Fruit fly (Drosophila melanogaster): ENCODE measurements around the gene CG46320.

dm6 chr3L:5655751-5656276 is 8.1 kb upstream of the CG46320 start:
- TF ChIP-seq jim (GFP tag; optimal IDR thresholded peaks at IDR 0.05) (no peak), Vsx2 (GFP tag; optimal IDR thresholded peaks at IDR 0.05; ENCODE audit: partially characterized antibody) (no peak), fru (GFP tag; optimal IDR thresholded peaks at IDR 0.05) (no peak), dsf (GFP tag; optimal IDR thresholded peaks at IDR 0.05; ENCODE audit: borderline replicate concordance) (no peak), h (GFP tag; optimal IDR thresholded peaks at IDR 0.05) (no peak), Dif (GFP tag; optimal IDR thresholded peaks at IDR 0.05; ENCODE audit: partially characterized antibody) (no peak), psq (GFP tag; optimal IDR thresholded peaks at IDR 0.05) (no peak), N (GFP tag; optimal IDR thresholded peaks at IDR 0.05) (no peak), Myc (optimal IDR thresholded peaks at IDR 0.05) (no peak), Jra (GFP tag; optimal IDR thresholded peaks at IDR 0.05) (no peak), OdsH (GFP tag; optimal IDR thresholded peaks at IDR 0.05) (no peak), woc (GFP tag; optimal IDR thresholded peaks at IDR 0.05) (no peak)
